Worm (Caenorhabditis elegans) whole organism, mixed stage, embryonic: ENCODE results near the gene rop-1.

Source experiments
- blmp-1 ChIP-seq: fragments of 150-350 bp; optimal IDR thresholded peaks from 2 replicates; lab custom pipeline; 2014; ENCODE audit warnings: missing biosample characterization, missing genetic modification characterization
- ces-1 ChIP-seq: fragments of 150-350 bp; optimal IDR thresholded peaks from 2 replicates; lab custom pipeline; 2014; ENCODE audit warnings: missing biosample characterization, missing genetic modification reagents, missing genetic modification characterization
- elt-3 ChIP-seq: fragments of 150-350 bp; optimal IDR thresholded peaks from 2 replicates; lab custom pipeline; 2014; ENCODE audit warnings: missing biosample characterization, missing genetic modification characterization
- lin-13 ChIP-seq: fragments of 150-350 bp; optimal IDR thresholded peaks from 2 replicates; lab custom pipeline; 2014; ENCODE audit warnings: missing biosample characterization, missing genetic modification characterization
- mep-1 ChIP-seq: fragments of 150-350 bp; optimal IDR thresholded peaks from 2 replicates; lab custom pipeline; 2017; ENCODE audit warnings: missing biosample characterization, missing genetic modification reagents, missing genetic modification characterization, inconsistent platforms
- nhr-12 ChIP-seq: fragments of 150-350 bp; optimal IDR thresholded peaks from 2 replicates; lab custom pipeline; 2014; ENCODE audit warnings: missing biosample characterization, missing genetic modification characterization
- nhr-237 ChIP-seq: fragments of 150-350 bp; optimal IDR thresholded peaks from 2 replicates; lab custom pipeline; 2014; ENCODE audit warnings: missing biosample characterization, missing genetic modification characterization
- nhr-28 ChIP-seq: fragments of 150-350 bp; optimal IDR thresholded peaks from 2 replicates; lab custom pipeline; 2014; ENCODE audit warnings: missing biosample characterization, missing genetic modification characterization
- sptf-1 ChIP-seq: sonication (generic microtip); optimal IDR thresholded peaks from 2 replicates; lab custom pipeline; 2017; ENCODE audit warnings: mild to moderate bottlenecking, missing genetic modification characterization, moderate library complexity, missing compliant biosample characterization
- ztf-11 ChIP-seq: fragments of 150-350 bp; optimal IDR thresholded peaks from 2 replicates; lab custom pipeline; 2014; ENCODE audit warnings: missing biosample characterization, missing genetic modification characterization

ce11 chrV:10277579-10277978 is 22.7 kb upstream of the rop-1 start, which contains the start of gene lys-1:
- no peak for TF ChIP-seq elt-3 (tag; lab: Kevin White, UChicago)
- no peak for TF ChIP-seq ztf-11 (tag; lab: Kevin White, UChicago)
- TF ChIP-seq mep-1 (tag; lab: Kevin White, UChicago), result no peak
- no peak for TF ChIP-seq sptf-1 (tag; lab: Kevin White, UChicago)
- TF ChIP-seq nhr-12 (tag; lab: Kevin White, UChicago), result no peak
- TF ChIP-seq ces-1 (GFP tag; lab: Kevin White, UChicago), result no peak
- TF ChIP-seq nhr-237 (tag; lab: Kevin White, UChicago), result no peak
- TF ChIP-seq lin-13 (tag; lab: Kevin White, UChicago), result no peak
- no peak for TF ChIP-seq blmp-1 (tag; lab: Kevin White, UChicago)
- TF ChIP-seq nhr-28 (tag; lab: Kevin White, UChicago), result no peak
